Fruit fly (Drosophila melanogaster) whole organism, embryonic: ENCODE data around the gene CG5828.

ENCODE experiments used
- CG10209 ChIP-seq: fragments of 200-800 bp; sonication (Bioruptor generic); optimal IDR thresholded peaks from 3 replicates; lab custom pipeline; 2017; ENCODE audit warnings: missing biosample characterization, mild to moderate bottlenecking, missing genetic modification characterization, missing genetic modification reagents
- CG10274 ChIP-seq: fragments of 200-800 bp; sonication (Bioruptor generic); optimal IDR thresholded peaks from 3 replicates; lab custom pipeline; 2017; ENCODE audit warnings: missing biosample characterization, mild to moderate bottlenecking, missing genetic modification characterization
- CG10565 ChIP-seq: fragments of 200-800 bp; sonication (Bioruptor generic); optimal IDR thresholded peaks from 3 replicates; lab custom pipeline; 2016; ENCODE audit warnings: missing biosample characterization, mild to moderate bottlenecking, missing genetic modification characterization
- CG11085 ChIP-seq: fragments of 200-800 bp; sonication (Bioruptor generic); IDR thresholded peaks from 2 replicates; pipeline ENCODE4 v1.3.6; 2022; ENCODE audit warnings: missing biosample characterization, missing genetic modification characterization
- CG13123 ChIP-seq: fragments of 200-800 bp; sonication (Bioruptor generic); optimal IDR thresholded peaks from 2 replicates; lab custom pipeline; 2016; ENCODE audit warnings: missing biosample characterization, missing genetic modification characterization
- CG15479 ChIP-seq: fragments of 200-800 bp; sonication (Bioruptor generic); optimal IDR thresholded peaks from 3 replicates; lab custom pipeline; 2019; ENCODE audit warnings: missing biosample characterization, mild to moderate bottlenecking, missing genetic modification characterization, moderate library complexity
- CG1602 ChIP-seq: fragments of 200-800 bp; sonication (Bioruptor generic); optimal IDR thresholded peaks from 3 replicates; lab custom pipeline; 2016; ENCODE audit warnings: missing biosample characterization, missing genetic modification characterization
- CG17186 ChIP-seq: fragments of 200-800 bp; sonication (Bioruptor generic); optimal IDR thresholded peaks from 3 replicates; lab custom pipeline; 2017; ENCODE audit warnings: missing biosample characterization, missing genetic modification reagents, missing genetic modification characterization
- CG17359 ChIP-seq: fragments of 200-800 bp; sonication (Bioruptor generic); optimal IDR thresholded peaks from 3 replicates; lab custom pipeline; 2018; ENCODE audit warnings: missing biosample characterization, mild to moderate bottlenecking, missing genetic modification characterization, moderate library complexity
- CG2678 ChIP-seq: fragments of 200-800 bp; sonication (Bioruptor generic); optimal IDR thresholded peaks from 3 replicates; lab custom pipeline; 2019; ENCODE audit warnings: missing biosample characterization, mild to moderate bottlenecking, missing genetic modification characterization, moderate library complexity
- CG2889 ChIP-seq: fragments of 200-800 bp; sonication (Bioruptor generic); IDR thresholded peaks from 3 replicates; pipeline ENCODE4 v1.3.6; 2022; ENCODE audit warnings: missing biosample characterization, missing genetic modification characterization
- CG3726 ChIP-seq: fragments of 200-800 bp; sonication (Bioruptor generic); IDR thresholded peaks from 3 replicates; pipeline ENCODE4, ENCODE4 v1.3.6; 2022; ENCODE audit warnings: missing biosample characterization, missing genetic modification characterization
- CG3847 ChIP-seq: fragments of 200-800 bp; sonication (Bioruptor generic); IDR thresholded peaks from 2 replicates; pipeline ENCODE4 v1.3.6; 2022; ENCODE audit warnings: missing biosample characterization, missing genetic modification characterization
- CG3995 ChIP-seq: fragments of 200-800 bp; sonication (Bioruptor generic); optimal IDR thresholded peaks from 3 replicates; lab custom pipeline; 2016; ENCODE audit warnings: missing biosample characterization, missing genetic modification characterization
- CG6765 ChIP-seq: fragments of 200-800 bp; sonication (Bioruptor generic); optimal IDR thresholded peaks from 3 replicates; lab custom pipeline; 2017; ENCODE audit warnings: missing biosample characterization, mild to moderate bottlenecking, missing genetic modification characterization
- CG8089 ChIP-seq: fragments of 200-800 bp; sonication (Bioruptor generic); optimal IDR thresholded peaks from 3 replicates; lab custom pipeline; 2016; ENCODE audit warnings: missing biosample characterization, missing genetic modification characterization
- CG8765 ChIP-seq: fragments of 200-800 bp; sonication (Bioruptor generic); IDR thresholded peaks from 2 replicates; pipeline ENCODE4 v1.3.6; 2022; ENCODE audit warnings: missing biosample characterization, missing genetic modification characterization
- CG9215 ChIP-seq: fragments of 200-800 bp; sonication (Bioruptor generic); IDR thresholded peaks from 2 replicates; pipeline ENCODE4 v1.3.6; 2022; ENCODE audit warnings: missing biosample characterization, missing genetic modification characterization
- D19B ChIP-seq: fragments of 200-800 bp; sonication (Bioruptor generic); optimal IDR thresholded peaks from 2 replicates; lab custom pipeline; 2017; ENCODE audit warnings: missing biosample characterization, mild to moderate bottlenecking, missing genetic modification characterization
- Dbx ChIP-seq: fragments of 200-800 bp; sonication (Bioruptor generic); IDR thresholded peaks from 3 replicates; pipeline ENCODE4 v1.3.6; 2022; ENCODE audit warnings: missing biosample characterization, missing genetic modification characterization
- Deaf1 ChIP-seq: fragments of 200-800 bp; optimal IDR thresholded peaks from 3 replicates; lab custom pipeline; 2019; ENCODE audit warnings: missing biosample characterization, mild to moderate bottlenecking, missing genetic modification characterization, moderate library complexity
- Dip3 ChIP-seq: fragments of 200-800 bp; sonication (Bioruptor generic); optimal IDR thresholded peaks from 3 replicates; lab custom pipeline; 2016; ENCODE audit warnings: missing biosample characterization, missing genetic modification characterization
- Hand ChIP-seq: fragments of 200-800 bp; sonication (Bioruptor generic); optimal IDR thresholded peaks from 2 replicates; lab custom pipeline; 2017; ENCODE audit warnings: mild to moderate bottlenecking, missing biosample characterization, missing genetic modification reagents, missing genetic modification characterization
- Opbp ChIP-seq: fragments of 200-800 bp; sonication (Bioruptor generic); IDR thresholded peaks from 3 replicates; pipeline ENCODE4 v1.3.6; 2022; ENCODE audit warnings: missing biosample characterization, missing genetic modification characterization; ENCODE audit not compliant: partially characterized antibody
- Stat92E ChIP-seq, 3 experiments: fragments of >200 bp in 2 of 3; fragments of 200-800 bp in 1 of 3; sonication (Bioruptor generic) in 1 of 3; optimal IDR thresholded peaks; 2 replicates each; lab custom pipeline; 2017 to 2019; ENCODE audit warnings: missing biosample characterization in 3 of 3, missing genetic modification characterization in 3 of 3, mild to moderate bottlenecking in 1 of 3, moderate library complexity in 1 of 3
- Vsx1 ChIP-seq: fragments of 200-800 bp; sonication (Bioruptor generic); optimal IDR thresholded peaks from 2 replicates; lab custom pipeline; 2017; ENCODE audit warnings: missing biosample characterization, mild to moderate bottlenecking, missing genetic modification characterization, missing genetic modification reagents
- ase ChIP-seq: fragments of 200-800 bp; sonication (Bioruptor generic); IDR thresholded peaks from 3 replicates; pipeline ENCODE4 v1.3.6; 2022; ENCODE audit warnings: missing biosample characterization, missing genetic modification characterization
- ato ChIP-seq: fragments of 200-800 bp; sonication (Bioruptor generic); IDR thresholded peaks from 2 replicates; pipeline ENCODE4 v1.3.6; 2022; ENCODE audit warnings: missing biosample characterization, missing genetic modification characterization; ENCODE audit not compliant: partially characterized antibody
- az2 ChIP-seq: fragments of 200-800 bp; sonication (Bioruptor generic); optimal IDR thresholded peaks from 3 replicates; lab custom pipeline; 2016; ENCODE audit warnings: missing biosample characterization, missing genetic modification characterization
- bigmax ChIP-seq: fragments of 200-800 bp; sonication (Bioruptor generic); optimal IDR thresholded peaks from 2 replicates; lab custom pipeline; 2018; ENCODE audit warnings: missing biosample characterization, mild to moderate bottlenecking, missing genetic modification characterization
- btn ChIP-seq: fragments of 200-800 bp; sonication (Bioruptor generic); optimal IDR thresholded peaks from 2 replicates; lab custom pipeline; 2016; ENCODE audit warnings: missing biosample characterization, missing genetic modification characterization
- cad ChIP-seq: fragments of >200 bp; optimal IDR thresholded peaks from 2 replicates; lab custom pipeline; 2017; ENCODE audit warnings: missing biosample characterization, missing genetic modification characterization
- chn ChIP-seq: fragments of 200-800 bp; sonication (Bioruptor generic); optimal IDR thresholded peaks from 2 replicates; lab custom pipeline; 2016; ENCODE audit warnings: missing biosample characterization, missing genetic modification characterization
- crol ChIP-seq: fragments of 200-800 bp; sonication (Bioruptor generic); IDR thresholded peaks from 2 replicates; pipeline ENCODE4 v1.3.6; 2022; ENCODE audit warnings: missing biosample characterization, missing genetic modification characterization
- dimm ChIP-seq: fragments of 200-800 bp; sonication (Bioruptor generic); IDR thresholded peaks from 2 replicates; pipeline ENCODE4 v1.3.6; 2022; ENCODE audit warnings: missing biosample characterization, missing genetic modification characterization
- disco-r ChIP-seq: fragments of 200-800 bp; sonication (Bioruptor generic); optimal IDR thresholded peaks from 2 replicates; lab custom pipeline; 2016; ENCODE audit warnings: missing biosample characterization, missing genetic modification characterization
- emc ChIP-seq: fragments of 200-800 bp; sonication (Bioruptor generic); optimal IDR thresholded peaks from 2 replicates; lab custom pipeline; 2016; ENCODE audit warnings: missing biosample characterization, missing genetic modification characterization
- eve ChIP-seq, 2 experiments: fragments of >200 bp; optimal IDR thresholded peaks; 2 replicates each; lab custom pipeline; 2017; ENCODE audit warnings: missing biosample characterization in 2 of 2, missing genetic modification characterization in 2 of 2
- hbn ChIP-seq: fragments of 200-800 bp; sonication (Bioruptor generic); IDR thresholded peaks from 2 replicates; pipeline ENCODE4 v1.3.6; 2022; ENCODE audit warnings: missing biosample characterization, missing genetic modification characterization; ENCODE audit not compliant: partially characterized antibody
- kay ChIP-seq: fragments of 200-800 bp; sonication (Bioruptor generic); optimal IDR thresholded peaks from 2 replicates; lab custom pipeline; 2016; ENCODE audit warnings: missing biosample characterization, missing genetic modification characterization
- klu ChIP-seq: fragments of 200-800 bp; sonication (Bioruptor generic); IDR thresholded peaks from 2 replicates; pipeline ENCODE4 v1.3.6; 2022; ENCODE audit warnings: missing biosample characterization, missing genetic modification characterization
- odd ChIP-seq: fragments of 200-800 bp; sonication (Bioruptor generic); optimal IDR thresholded peaks from 2 replicates; lab custom pipeline; 2017; ENCODE audit warnings: missing biosample characterization, mild to moderate bottlenecking, missing genetic modification characterization
- org-1 ChIP-seq: fragments of 200-800 bp; sonication (Bioruptor generic); optimal IDR thresholded peaks from 2 replicates; lab custom pipeline; 2017; ENCODE audit warnings: missing biosample characterization, missing genetic modification characterization
- p53 ChIP-seq: fragments of 200-800 bp; sonication (Bioruptor generic); optimal IDR thresholded peaks from 2 replicates; lab custom pipeline; 2016; ENCODE audit warnings: missing biosample characterization, missing genetic modification characterization
- pan ChIP-seq, 4 experiments: fragments of >200 bp in 3 of 4; fragments of 200-800 bp in 1 of 4; sonication (Bioruptor generic) in 1 of 4; optimal IDR thresholded peaks in 3 of 4; IDR thresholded peaks in 1 of 4; 2 replicates each; pipeline versions ENCODE4 v1.3.6 to Lab custom; 2017 to 2022; ENCODE audit warnings: missing biosample characterization in 2 of 4, missing genetic modification characterization in 2 of 4, mixed read lengths in 1 of 4
- salm ChIP-seq: fragments of 200-800 bp; sonication (Bioruptor generic); optimal IDR thresholded peaks from 2 replicates; lab custom pipeline; 2018; ENCODE audit warnings: missing biosample characterization, mild to moderate bottlenecking, missing genetic modification characterization
- stwl ChIP-seq: fragments of 200-800 bp; sonication (Bioruptor generic); optimal IDR thresholded peaks from 3 replicates; lab custom pipeline; 2018; ENCODE audit warnings: missing biosample characterization, mild to moderate bottlenecking, missing genetic modification characterization, moderate library complexity
- ttk ChIP-seq: fragments of 200-800 bp; sonication (Bioruptor generic); IDR thresholded peaks from 2 replicates; pipeline ENCODE4 v2.1.2; 2022; ENCODE audit warnings: missing biosample characterization, missing genetic modification characterization
- yki ChIP-seq: fragments of >200 bp; optimal IDR thresholded peaks from 3 replicates; lab custom pipeline; 2018

CG5828 gene

dm6 chr2L:5086905-5087522 lies 6.8 kb upstream of the CG5828 start (continued):
- peak; percentile 23 for TF ChIP-seq CG10565 (GFP tag; lab: Kevin White, UChicago)
- TF ChIP-seq ase (GFP tag; lab: Robert Waterston, UW): 0 out of 3 replicates have a peak, but pooled peaks have one; percentile 41
- peak; percentile 76 for TF ChIP-seq org-1 (GFP tag; lab: Kevin White, UChicago)
- no peak for TF ChIP-seq CG8765 (GFP tag; lab: Robert Waterston, UW)
- no peak for TF ChIP-seq CG3995
- TF ChIP-seq emc (GFP tag; lab: Kevin White, UChicago): peak; percentile 46
- peak; percentile 75 for TF ChIP-seq salm
- peak; percentile 27; the same call in 1 of the 2 replicates for TF ChIP-seq CG9215
- peak; percentile 36 for TF ChIP-seq CG3847 (GFP tag; lab: Robert Waterston, UW)
- TF ChIP-seq Dbx: no peak; the same call in 2 of the 3 replicates
- no peak for TF ChIP-seq stwl (tag; lab: Kevin White, UChicago)
- TF ChIP-seq ato: no peak
- peak; percentile 22 for TF ChIP-seq CG15479
- TF ChIP-seq chn (GFP tag; lab: Kevin White, UChicago): peak; percentile 68
- TF ChIP-seq CG10209 (GFP tag; lab: Kevin White, UChicago): peak; percentile 85
- TF ChIP-seq CG17359 (tag; lab: Kevin White, UChicago): peak; percentile 87
- TF ChIP-seq Opbp (GFP tag; lab: Robert Waterston, UW): no peak
- TF ChIP-seq CG8089 (GFP tag; lab: Kevin White, UChicago): peak; percentile 58
- no peak for TF ChIP-seq p53 (GFP tag; lab: Kevin White, UChicago)
- no peak for TF ChIP-seq yki
- TF ChIP-seq CG1602 (GFP tag; lab: Kevin White, UChicago): peak; percentile 54
- no peak for TF ChIP-seq hbn (GFP tag; lab: Robert Waterston, UW)
- no peak for TF ChIP-seq Stat92E (GFP tag; optimal IDR thresholded peaks at IDR 0.05; lab: Kevin White, UChicago)
- peak; percentile 58 for TF ChIP-seq kay (GFP tag; lab: Kevin White, UChicago)
- TF ChIP-seq Deaf1: peak; percentile 61
- peak; percentile 26 for TF ChIP-seq Dip3 (GFP tag; lab: Kevin White, UChicago)
- TF ChIP-seq D19B: peak; percentile 46
- TF ChIP-seq Vsx1 (GFP tag; lab: Kevin White, UChicago): peak; percentile 52
- no peak for TF ChIP-seq cad
- TF ChIP-seq pan (optimal IDR thresholded peaks at IDR 0.05; lab: Kevin White, UChicago): no peak
- TF ChIP-seq pan (GFP tag; optimal IDR thresholded peaks at IDR 0.05 in 1 of 2, IDR thresholded peaks at IDR 0.05 in 1 of 2): peak in 1 of 2 experiments; percentile 59
- peak; percentile 96 for TF ChIP-seq CG10274 (GFP tag; lab: Kevin White, UChicago)
- TF ChIP-seq Hand (GFP tag; lab: Kevin White, UChicago): peak; percentile 65
- TF ChIP-seq CG2889 (GFP tag; lab: Robert Waterston, UW): 0 out of 3 replicates have a peak, but pooled peaks have one; percentile 17
- TF ChIP-seq eve (GFP tag; optimal IDR thresholded peaks at IDR 0.05; lab: Kevin White, UChicago): peak in 1 of 2 experiments; percentile 95
- no peak for TF ChIP-seq bigmax
- TF ChIP-seq klu (GFP tag; lab: Robert Waterston, UW): no peak
- peak; percentile 85 for TF ChIP-seq odd (GFP tag; lab: Kevin White, UChicago)
- TF ChIP-seq CG17186 (GFP tag; lab: Kevin White, UChicago): peak; percentile 10
- peak; percentile 33 for TF ChIP-seq btn (GFP tag; lab: Kevin White, UChicago)
- TF ChIP-seq disco-r (GFP tag; lab: Kevin White, UChicago): peak; percentile 23
- TF ChIP-seq crol (GFP tag; lab: Robert Waterston, UW): 0 out of 2 replicates have a peak, but pooled peaks have one; percentile 29
- TF ChIP-seq CG3726: no peak
- TF ChIP-seq CG2678 (tag; lab: Kevin White, UChicago): peak; percentile 90
- TF ChIP-seq CG11085: 0 out of 2 replicates have a peak, but pooled peaks have one; percentile 7
- peak; percentile 36 for TF ChIP-seq CG13123 (GFP tag; lab: Kevin White, UChicago)
- TF ChIP-seq az2 (GFP tag; lab: Kevin White, UChicago): peak; percentile 78
- TF ChIP-seq ttk (GFP tag; lab: Robert Waterston, UW): peak; percentile 54; the same call in 1 of the 2 replicates
- peak; percentile 74 for TF ChIP-seq CG6765
- 0 out of 2 replicates have a peak, but pooled peaks have one; percentile 17 for TF ChIP-seq dimm (GFP tag; lab: Robert Waterston, UW)
